Fruit fly (Drosophila melanogaster) whole organism, embryonic: ENCODE results near the gene stg1.

ENCODE experiments used
- ATbp ChIP-seq: fragments of 200-800 bp; sonication (Bioruptor generic); optimal IDR thresholded peaks from 2 replicates; lab custom pipeline; 2017; ENCODE audit warnings: missing biosample characterization, mild to moderate bottlenecking, missing genetic modification characterization, missing genetic modification reagents
- B-H2 ChIP-seq: fragments of 200-800 bp; sonication (Bioruptor generic); optimal IDR thresholded peaks from 2 replicates; lab custom pipeline; 2018; ENCODE audit warnings: missing biosample characterization, mild to moderate bottlenecking, missing genetic modification characterization
- CG10431 ChIP-seq: fragments of 200-800 bp; sonication (Bioruptor generic); optimal IDR thresholded peaks from 3 replicates; lab custom pipeline; 2018; ENCODE audit warnings: missing biosample characterization, mild to moderate bottlenecking, missing genetic modification characterization
- CG10654 ChIP-seq: fragments of 200-800 bp; sonication (Bioruptor generic); optimal IDR thresholded peaks from 2 replicates; lab custom pipeline; 2016; ENCODE audit warnings: missing biosample characterization, missing genetic modification characterization
- CG11695 ChIP-seq: fragments of 200-800 bp; sonication (Bioruptor generic); IDR thresholded peaks from 3 replicates; pipeline ENCODE4 v1.3.6; 2022; ENCODE audit warnings: missing biosample characterization, missing genetic modification characterization
- CG12236 ChIP-seq: fragments of 200-800 bp; sonication (Bioruptor generic); optimal IDR thresholded peaks from 2 replicates; lab custom pipeline; 2016; ENCODE audit warnings: missing biosample characterization, missing genetic modification characterization
- CG13424 ChIP-seq: fragments of 200-800 bp; sonication (Bioruptor generic); optimal IDR thresholded peaks from 2 replicates; lab custom pipeline; 2019; ENCODE audit warnings: missing biosample characterization, mild to moderate bottlenecking, missing genetic modification characterization, moderate library complexity
- CG1529 ChIP-seq: fragments of 200-800 bp; sonication (Bioruptor generic); optimal IDR thresholded peaks from 3 replicates; lab custom pipeline; 2018; ENCODE audit warnings: missing biosample characterization, missing genetic modification characterization
- CG16815 ChIP-seq: fragments of 200-800 bp; sonication (Bioruptor generic); optimal IDR thresholded peaks from 3 replicates; lab custom pipeline; 2017; ENCODE audit warnings: missing biosample characterization, mild to moderate bottlenecking, missing genetic modification characterization
- CG1832 ChIP-seq: fragments of 200-800 bp; sonication (Bioruptor generic); optimal IDR thresholded peaks from 2 replicates; lab custom pipeline; 2017; ENCODE audit warnings: missing biosample characterization, mild to moderate bottlenecking, missing genetic modification characterization, inconsistent platforms
- CG18599 ChIP-seq: fragments of 200-800 bp; sonication (Bioruptor generic); optimal IDR thresholded peaks from 3 replicates; lab custom pipeline; 2017; ENCODE audit warnings: missing biosample characterization, missing genetic modification characterization, mild to moderate bottlenecking, moderate library complexity, missing genetic modification reagents
- CG2129 ChIP-seq: fragments of 200-800 bp; sonication (Bioruptor generic); IDR thresholded peaks from 2 replicates; pipeline ENCODE4 v1.3.6; 2022; ENCODE audit warnings: missing biosample characterization, missing genetic modification characterization; ENCODE audit not compliant: partially characterized antibody
- CG33213 ChIP-seq: fragments of 200-800 bp; sonication (Bioruptor generic); optimal IDR thresholded peaks from 3 replicates; lab custom pipeline; 2016; ENCODE audit warnings: missing biosample characterization, missing genetic modification characterization
- CG4328 ChIP-seq: fragments of 200-800 bp; sonication (Bioruptor generic); optimal IDR thresholded peaks from 3 replicates; lab custom pipeline; 2017; ENCODE audit warnings: missing biosample characterization, missing genetic modification reagents, missing genetic modification characterization
- CG5180 ChIP-seq: fragments of 200-800 bp; sonication (Bioruptor generic); optimal IDR thresholded peaks from 3 replicates; lab custom pipeline; 2017; ENCODE audit warnings: missing biosample characterization, missing genetic modification characterization, mild to moderate bottlenecking, moderate library complexity, missing genetic modification reagents
- CG7271 ChIP-seq: fragments of 200-800 bp; sonication (Bioruptor generic); optimal IDR thresholded peaks from 2 replicates; lab custom pipeline; 2018; ENCODE audit warnings: missing biosample characterization, mild to moderate bottlenecking, missing genetic modification characterization, moderate library complexity
- CG7963 ChIP-seq: fragments of 200-800 bp; sonication (Bioruptor generic); IDR thresholded peaks from 3 replicates; pipeline ENCODE4 v1.3.6; 2022; ENCODE audit warnings: missing biosample characterization, missing genetic modification characterization; ENCODE audit not compliant: partially characterized antibody
- CG8089 ChIP-seq: fragments of 200-800 bp; sonication (Bioruptor generic); optimal IDR thresholded peaks from 3 replicates; lab custom pipeline; 2016; ENCODE audit warnings: missing biosample characterization, missing genetic modification characterization
- CG9797 ChIP-seq: fragments of 200-800 bp; sonication (Bioruptor generic); optimal IDR thresholded peaks from 3 replicates; lab custom pipeline; 2018; ENCODE audit warnings: missing biosample characterization, mild to moderate bottlenecking, missing genetic modification characterization
- CG9817 ChIP-seq: fragments of 200-800 bp; sonication (Bioruptor generic); optimal IDR thresholded peaks from 2 replicates; lab custom pipeline; 2018; ENCODE audit warnings: missing biosample characterization, mild to moderate bottlenecking, missing genetic modification characterization, moderate library complexity
- CHES-1-like ChIP-seq: fragments of 200-800 bp; sonication (Bioruptor generic); optimal IDR thresholded peaks from 2 replicates; lab custom pipeline; 2016; ENCODE audit warnings: missing biosample characterization, missing genetic modification characterization
- D19B ChIP-seq: fragments of 200-800 bp; sonication (Bioruptor generic); optimal IDR thresholded peaks from 2 replicates; lab custom pipeline; 2017; ENCODE audit warnings: missing biosample characterization, mild to moderate bottlenecking, missing genetic modification characterization
- Doc2 ChIP-seq: fragments of 200-800 bp; sonication (Bioruptor generic); IDR thresholded peaks from 2 replicates; pipeline ENCODE4 v1.3.6; 2022; ENCODE audit warnings: missing biosample characterization, missing genetic modification characterization
- ERR ChIP-seq: fragments of 200-800 bp; sonication (Bioruptor generic); optimal IDR thresholded peaks from 2 replicates; lab custom pipeline; 2016; ENCODE audit warnings: missing biosample characterization, missing genetic modification characterization
- Fer3 ChIP-seq: fragments of 200-800 bp; sonication (Bioruptor generic); optimal IDR thresholded peaks from 2 replicates; lab custom pipeline; 2018; ENCODE audit warnings: missing biosample characterization, mild to moderate bottlenecking, missing genetic modification characterization, moderate library complexity
- H2.0 ChIP-seq: fragments of 200-800 bp; sonication (Bioruptor generic); IDR thresholded peaks from 2 replicates; pipeline ENCODE4 v1.3.6; 2022; ENCODE audit warnings: missing biosample characterization, missing genetic modification characterization
- HmgZ ChIP-seq: fragments of 200-800 bp; sonication (Bioruptor generic); optimal IDR thresholded peaks from 2 replicates; lab custom pipeline; 2018; ENCODE audit warnings: missing biosample characterization, mild to moderate bottlenecking, missing genetic modification characterization
- Hr39 ChIP-seq: fragments of >200 bp; optimal IDR thresholded peaks from 2 replicates; lab custom pipeline; 2017
- Ptx1 ChIP-seq: fragments of 200-800 bp; sonication (Bioruptor generic); IDR thresholded peaks from 2 replicates; pipeline ENCODE4 v1.3.6; 2022; ENCODE audit warnings: missing biosample characterization, missing genetic modification characterization
- Rx ChIP-seq: fragments of 200-800 bp; sonication (Bioruptor generic); IDR thresholded peaks from 2 replicates; pipeline ENCODE4 v1.3.6; 2022; ENCODE audit warnings: missing biosample characterization, missing genetic modification characterization
- Taf1 ChIP-seq: fragments of 200-800 bp; sonication (Bioruptor generic); IDR thresholded peaks from 2 replicates; pipeline ENCODE4 v1.3.6; 2022; ENCODE audit warnings: missing biosample characterization, missing genetic modification characterization
- ab ChIP-seq: fragments of 200-800 bp; sonication (Bioruptor generic); optimal IDR thresholded peaks from 2 replicates; lab custom pipeline; 2016; ENCODE audit warnings: missing biosample characterization, missing genetic modification characterization
- aop ChIP-seq: fragments of 200-800 bp; sonication (Bioruptor generic); IDR thresholded peaks from 2 replicates; pipeline ENCODE4 v1.3.6; 2022; ENCODE audit warnings: missing biosample characterization, missing genetic modification characterization
- ara ChIP-seq: fragments of 200-800 bp; sonication (Bioruptor generic); IDR thresholded peaks from 2 replicates; pipeline ENCODE4 v1.3.6; 2022; ENCODE audit warnings: missing biosample characterization, missing genetic modification characterization
- ato ChIP-seq: fragments of 200-800 bp; sonication (Bioruptor generic); IDR thresholded peaks from 2 replicates; pipeline ENCODE4 v1.3.6; 2022; ENCODE audit warnings: missing biosample characterization, missing genetic modification characterization; ENCODE audit not compliant: partially characterized antibody
- btn ChIP-seq: fragments of 200-800 bp; sonication (Bioruptor generic); optimal IDR thresholded peaks from 2 replicates; lab custom pipeline; 2016; ENCODE audit warnings: missing biosample characterization, missing genetic modification characterization
- cad ChIP-seq: fragments of >200 bp; optimal IDR thresholded peaks from 2 replicates; lab custom pipeline; 2017; ENCODE audit warnings: missing biosample characterization, missing genetic modification characterization
- eyg ChIP-seq: fragments of 200-800 bp; sonication (Bioruptor generic); optimal IDR thresholded peaks from 3 replicates; lab custom pipeline; 2016; ENCODE audit warnings: missing biosample characterization, missing genetic modification characterization
- fru ChIP-seq: fragments of >200 bp; optimal IDR thresholded peaks from 2 replicates; lab custom pipeline; 2017
- gce ChIP-seq: fragments of 200-800 bp; sonication (Bioruptor generic); IDR thresholded peaks from 3 replicates; pipeline ENCODE4 v1.3.6; 2022; ENCODE audit warnings: missing biosample characterization, missing genetic modification characterization
- lbe ChIP-seq: fragments of 200-800 bp; sonication (Bioruptor generic); optimal IDR thresholded peaks from 2 replicates; lab custom pipeline; 2016; ENCODE audit warnings: missing biosample characterization, mild to moderate bottlenecking, missing genetic modification characterization
- lola ChIP-seq, 3 experiments: fragments of >200 bp in 2 of 3; fragments of 200-800 bp in 1 of 3; sonication (Bioruptor generic) in 1 of 3; optimal IDR thresholded peaks; 2 replicates each; lab custom pipeline; 2017 to 2019; ENCODE audit warnings: missing biosample characterization in 3 of 3, missing genetic modification characterization in 3 of 3, mild to moderate bottlenecking in 1 of 3, moderate library complexity in 1 of 3
- mam ChIP-seq: fragments of 200-800 bp; sonication (Bioruptor generic); optimal IDR thresholded peaks from 3 replicates; lab custom pipeline; 2016; ENCODE audit warnings: missing biosample characterization, missing genetic modification characterization
- nom ChIP-seq: fragments of 200-800 bp; sonication (Bioruptor generic); optimal IDR thresholded peaks from 2 replicates; lab custom pipeline; 2017; ENCODE audit warnings: missing biosample characterization, missing genetic modification characterization, mild to moderate bottlenecking, moderate library complexity, missing genetic modification reagents
- sc ChIP-seq, 3 experiments: fragments of >200 bp in 2 of 3; fragments of 200-800 bp in 1 of 3; sonication (Bioruptor generic) in 1 of 3; optimal IDR thresholded peaks; 2 replicates in 2 of 3; 3 replicates in 1 of 3; lab custom pipeline; 2017; ENCODE audit warnings: mild to moderate bottlenecking in 1 of 3, missing biosample characterization in 1 of 3, missing genetic modification characterization in 1 of 3, missing genetic modification reagents in 1 of 3
- shn ChIP-seq: fragments of 200-800 bp; sonication (Bioruptor generic); optimal IDR thresholded peaks from 3 replicates; lab custom pipeline; 2016; ENCODE audit warnings: missing biosample characterization, missing genetic modification characterization
- so ChIP-seq: fragments of 200-800 bp; sonication (Bioruptor generic); IDR thresholded peaks from 3 replicates; pipeline ENCODE4 v1.3.6; 2022; ENCODE audit warnings: missing biosample characterization, missing genetic modification characterization
- sqz ChIP-seq: fragments of 200-800 bp; sonication (Bioruptor generic); optimal IDR thresholded peaks from 3 replicates; lab custom pipeline; 2018; ENCODE audit warnings: missing biosample characterization, mild to moderate bottlenecking, missing genetic modification characterization
- tin ChIP-seq: fragments of 200-800 bp; sonication (Bioruptor generic); optimal IDR thresholded peaks from 3 replicates; lab custom pipeline; 2016; ENCODE audit warnings: missing biosample characterization, missing genetic modification characterization
- tx ChIP-seq: fragments of 200-800 bp; sonication (Bioruptor generic); optimal IDR thresholded peaks from 2 replicates; lab custom pipeline; 2016; ENCODE audit warnings: missing biosample characterization, missing genetic modification characterization
- wek ChIP-seq: fragments of 200-800 bp; sonication (Bioruptor generic); optimal IDR thresholded peaks from 3 replicates; lab custom pipeline; 2018; ENCODE audit warnings: missing biosample characterization, mild to moderate bottlenecking, missing genetic modification characterization, moderate library complexity

Gene stg1

DNA sequence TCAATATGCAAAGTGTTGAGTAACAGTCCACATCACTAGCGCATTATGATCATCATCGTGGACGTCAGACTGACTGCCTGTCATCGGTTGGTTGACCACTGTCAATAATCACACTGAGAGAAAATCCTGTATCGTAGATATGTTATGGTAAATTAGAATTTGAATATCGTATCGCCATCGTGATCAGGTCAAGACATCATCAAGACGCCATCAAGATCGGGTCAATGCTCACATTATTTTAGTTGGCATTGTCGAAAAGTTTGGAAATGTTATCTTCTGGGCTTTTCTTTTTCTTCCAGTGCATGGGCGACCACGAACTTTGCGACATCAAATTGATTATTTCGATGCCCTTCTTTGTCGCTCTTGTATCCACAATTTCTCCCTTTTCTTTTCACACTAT is 34.7 kb upstream of the stg1 start (continued):
- TF ChIP-seq mam (GFP tag; lab: Kevin White, UChicago) (peak; percentile 88), so (GFP tag; lab: Robert Waterston, UW) (peak; percentile 65; the same call in 2 of the 3 replicates), sc (optimal IDR thresholded peaks at IDR 0.05; lab: Kevin White, UChicago) (no peak), sc (GFP tag; optimal IDR thresholded peaks at IDR 0.05; lab: Kevin White, UChicago) (peak; percentile 74), CG18599 (peak; percentile 87), CG12236 (GFP tag; lab: Kevin White, UChicago) (peak; percentile 65), sqz (GFP tag; lab: Kevin White, UChicago) (peak; percentile 66), gce (GFP tag; lab: Robert Waterston, UW) (peak; percentile 76; the same call in 2 of the 3 replicates), lola (GFP tag; optimal IDR thresholded peaks at IDR 0.05; lab: Kevin White, UChicago) (peak in 1 of 3 experiments; percentile 90), aop (no peak; the same call in 1 of the 2 replicates), ATbp (GFP tag; lab: Kevin White, UChicago) (peak; percentile 94), CG7271 (no peak), CG10654 (GFP tag; lab: Kevin White, UChicago) (peak; percentile 85), B-H2 (GFP tag; lab: Kevin White, UChicago) (no peak), Taf1 (GFP tag; lab: Robert Waterston, UW) (peak; percentile 41; the same call in 1 of the 2 replicates), CG7963 (GFP tag; lab: Robert Waterston, UW) (no peak), btn (GFP tag; lab: Kevin White, UChicago) (peak; percentile 88), ab (GFP tag; lab: Kevin White, UChicago) (peak; percentile 79), ara (GFP tag; lab: Robert Waterston, UW) (peak; percentile 84), fru (lab: Kevin White, UChicago) (no peak), Fer3 (tag; lab: Kevin White, UChicago) (peak; percentile 84), Rx (GFP tag; lab: Robert Waterston, UW) (peak; percentile 83), D19B (GFP tag; lab: Kevin White, UChicago) (peak; percentile 20), CG1529 (GFP tag; lab: Kevin White, UChicago) (peak; percentile 89), CG9817 (peak; percentile 91), ato (no peak), ERR (GFP tag; lab: Kevin White, UChicago) (peak; percentile 84), CG8089 (GFP tag; lab: Kevin White, UChicago) (peak; percentile 87), Ptx1 (peak; percentile 88), Hr39 (lab: Kevin White, UChicago) (no peak), CG11695 (GFP tag; lab: Robert Waterston, UW) (peak; percentile 75), lbe (GFP tag; lab: Kevin White, UChicago) (no peak), tin (GFP tag; lab: Kevin White, UChicago) (peak; percentile 86), CG1832 (GFP tag; lab: Kevin White, UChicago) (no peak), HmgZ (tag; lab: Kevin White, UChicago) (peak; percentile 90), eyg (GFP tag; lab: Kevin White, UChicago) (peak; percentile 91), nom (GFP tag; lab: Kevin White, UChicago) (peak; percentile 34), CG9797 (GFP tag; lab: Kevin White, UChicago) (no peak), CG5180 (GFP tag; lab: Kevin White, UChicago) (peak; percentile 72), Doc2 (GFP tag; lab: Robert Waterston, UW) (0 out of 2 replicates have a peak, but pooled peaks have one; percentile 34), CG4328 (GFP tag; lab: Kevin White, UChicago) (peak; percentile 65), CG2129 (GFP tag; lab: Robert Waterston, UW) (no peak), CG10431 (GFP tag; lab: Kevin White, UChicago) (peak; percentile 79), CG33213 (GFP tag; lab: Kevin White, UChicago) (peak; percentile 88), cad (no peak), CHES-1-like (GFP tag; lab: Kevin White, UChicago) (peak; percentile 89), shn (GFP tag; lab: Kevin White, UChicago) (peak; percentile 85), H2.0 (GFP tag; lab: Robert Waterston, UW) (peak; percentile 90), CG13424 (tag; lab: Kevin White, UChicago) (peak; percentile 90), wek (peak; percentile 86), CG16815 (GFP tag; lab: Kevin White, UChicago) (peak; percentile 75), tx (GFP tag; lab: Kevin White, UChicago) (peak; percentile 89)
